Fruit fly (Drosophila melanogaster): ENCODE data around the gene d-cup.

The d-cup gene

dm6 chr3R:12891656-12892055 is at the start of gene d-cup:
d-cup (plus strand) TSS chr3R:12891956.
- TF ChIP-seq usp (GFP tag; optimal IDR thresholded peaks at IDR 0.05) = no peak
- no peak for TF ChIP-seq psq (optimal IDR thresholded peaks at IDR 0.05)
- TF ChIP-seq Dll (optimal IDR thresholded peaks at IDR 0.05) = no peak
- no peak for TF ChIP-seq EcR (GFP tag; optimal IDR thresholded peaks at IDR 0.05)

- TF ChIP-seq CG8478 (optimal IDR thresholded peaks at IDR 0.05) = no peak
- no peak for TF ChIP-seq pan (optimal IDR thresholded peaks at IDR 0.05)
- no peak for TF ChIP-seq usp (GFP tag; optimal IDR thresholded peaks at IDR 0.05)
- TF ChIP-seq psq (optimal IDR thresholded peaks at IDR 0.05) = no peak
- no peak for TF ChIP-seq EcR (GFP tag; optimal IDR thresholded peaks at IDR 0.05)
- no peak for TF ChIP-seq Dll (optimal IDR thresholded peaks at IDR 0.05)
Observed at dm6 chr3R:12848313-12848712, 43.4 kb upstream of the d-cup start, which contains the start of gene beat-Va. beat-Va (minus strand) TSS chr3R:12848419.

- TF ChIP-seq EcR (GFP tag; optimal IDR thresholded peaks at IDR 0.05) (no peak), pan (optimal IDR thresholded peaks at IDR 0.05) (no peak), usp (GFP tag; optimal IDR thresholded peaks at IDR 0.05) (no peak), Dll (optimal IDR thresholded peaks at IDR 0.05) (no peak), CG8478 (optimal IDR thresholded peaks at IDR 0.05) (no peak), psq (optimal IDR thresholded peaks at IDR 0.05) (no peak)
Observed at dm6 chr3R:12857527-12857926, 34.2 kb upstream of the d-cup start.

dm6 chr3R:12858079-12858478 is 33.7 kb upstream of the d-cup start:
- no peak for TF ChIP-seq pan (optimal IDR thresholded peaks at IDR 0.05)

dm6 chr3R:12859146-12859545 is 32.6 kb upstream of the d-cup start, which contains the start of gene CG10126:
CG10126 (minus strand) TSS chr3R:12859246.
- no peak for TF ChIP-seq EcR (GFP tag; optimal IDR thresholded peaks at IDR 0.05)
- TF ChIP-seq usp (GFP tag; optimal IDR thresholded peaks at IDR 0.05) = no peak
- no peak for TF ChIP-seq CG8478 (optimal IDR thresholded peaks at IDR 0.05)
- no peak for TF ChIP-seq pan (optimal IDR thresholded peaks at IDR 0.05)
- TF ChIP-seq Dll (optimal IDR thresholded peaks at IDR 0.05) = no peak
- no peak for TF ChIP-seq psq (optimal IDR thresholded peaks at IDR 0.05)

dm6 chr3R:12911192-12911591 is 19.4 kb downstream of the d-cup start, which contains the start of gene CG10909:
CG10909 (minus strand) TSS chr3R:12911292.
- TF ChIP-seq CG8478 (optimal IDR thresholded peaks at IDR 0.05) = no peak
- no peak for TF ChIP-seq usp (GFP tag; optimal IDR thresholded peaks at IDR 0.05)
- no peak for TF ChIP-seq pan (optimal IDR thresholded peaks at IDR 0.05)
- no peak for TF ChIP-seq psq (optimal IDR thresholded peaks at IDR 0.05)
- no peak for TF ChIP-seq EcR (GFP tag; optimal IDR thresholded peaks at IDR 0.05)
- TF ChIP-seq Dll (optimal IDR thresholded peaks at IDR 0.05) = no peak

- TF ChIP-seq CG8478 (optimal IDR thresholded peaks at IDR 0.05) (no peak), usp (GFP tag; optimal IDR thresholded peaks at IDR 0.05) (no peak), pan (optimal IDR thresholded peaks at IDR 0.05) (no peak), Dll (optimal IDR thresholded peaks at IDR 0.05) (no peak), psq (optimal IDR thresholded peaks at IDR 0.05) (no peak), EcR (GFP tag; optimal IDR thresholded peaks at IDR 0.05) (no peak)
Observed at dm6 chr3R:12915811-12916210, 24.1 kb downstream of the d-cup start, which contains the start of gene beat-Vb. beat-Vb (plus strand) TSS chr3R:12916056.

Data from whole organism.